Fruit fly (Drosophila melanogaster): ENCODE measurements around the gene Oseg5.

Gene Oseg5

dm6 chr2L:20799991-20800897 is 35.4 kb downstream of the Oseg5 start (continued):
- TF ChIP-seq Taf1 (GFP tag; IDR thresholded peaks at IDR 0.05) (peak; percentile 78), Rx (GFP tag; IDR thresholded peaks at IDR 0.05) (peak; percentile 60; the same call in 1 of the 2 replicates), gem (tag; optimal IDR thresholded peaks at IDR 0.05) (peak; percentile 81), Abd-B (GFP tag; optimal IDR thresholded peaks at IDR 0.05) (peak; percentile 68), bab2 (GFP tag; optimal IDR thresholded peaks at IDR 0.05) (peak; percentile 74), Ets65A (GFP tag) (peak; percentile 96), HLH3B (GFP tag; IDR thresholded peaks at IDR 0.05) (peak; percentile 68), otp (GFP tag; IDR thresholded peaks at IDR 0.05) (peak; percentile 73; the same call in 2 of the 3 replicates), seq (GFP tag; IDR thresholded peaks at IDR 0.05) (peak; percentile 60; the same call in 1 of the 2 replicates), cg (GFP tag; optimal IDR thresholded peaks at IDR 0.05) (peak; percentile 44), CG15073 (GFP tag; optimal IDR thresholded peaks at IDR 0.05) (no peak), CG3847 (GFP tag; IDR thresholded peaks at IDR 0.05) (peak; percentile 79), CG2678 (tag; optimal IDR thresholded peaks at IDR 0.05) (peak; percentile 87), cwo (GFP tag; optimal IDR thresholded peaks at IDR 0.05) (peak; percentile 83), Antp (GFP tag; optimal IDR thresholded peaks at IDR 0.05) (peak; percentile 79), vfl (GFP tag; optimal IDR thresholded peaks at IDR 0.05) (peak; percentile 69), CG30020 (tag; optimal IDR thresholded peaks at IDR 0.05) (no peak), Hr39 (optimal IDR thresholded peaks at IDR 0.05) (no peak), CG17361 (GFP tag; IDR thresholded peaks at IDR 0.05) (peak; percentile 60; the same call in 2 of the 3 replicates), dpn (GFP tag; optimal IDR thresholded peaks at IDR 0.05) (peak; percentile 74 to 83), hth (optimal IDR thresholded peaks at IDR 0.05) (no peak), jigr1 (GFP tag; IDR thresholded peaks at IDR 0.05) (no peak), CG13123 (GFP tag; optimal IDR thresholded peaks at IDR 0.05) (peak; percentile 48), Max (GFP tag; optimal IDR thresholded peaks at IDR 0.05) (peak; percentile 59), CG10462 (GFP tag; optimal IDR thresholded peaks at IDR 0.05) (peak; percentile 38), nmo (GFP tag; optimal IDR thresholded peaks at IDR 0.05) (peak; percentile 67), ase (GFP tag; IDR thresholded peaks at IDR 0.05) (peak; percentile 47; the same call in 1 of the 3 replicates), CG4707 (GFP tag; optimal IDR thresholded peaks at IDR 0.05) (peak; percentile 13), CG12391 (tag; optimal IDR thresholded peaks at IDR 0.05) (peak; percentile 77), stc (GFP tag; IDR thresholded peaks at IDR 0.05) (peak; percentile 23; the same call in 1 of the 2 replicates), sr (GFP tag; IDR thresholded peaks at IDR 0.05) (no peak), tna (GFP tag; IDR thresholded peaks at IDR 0.05; ENCODE audit: partially characterized antibody) (peak; percentile 23; the same call in 1 of the 2 replicates), CG1647 (GFP tag; optimal IDR thresholded peaks at IDR 0.05) (peak; percentile 82), pum (GFP tag; optimal IDR thresholded peaks at IDR 0.05) (peak; percentile 61), CG11456 (GFP tag; IDR thresholded peaks at IDR 0.05) (peak; percentile 78), tin (GFP tag; optimal IDR thresholded peaks at IDR 0.05) (peak; percentile 68), Blimp-1 (GFP tag; optimal IDR thresholded peaks at IDR 0.05) (peak; percentile 45), CG14710 (tag; optimal IDR thresholded peaks at IDR 0.05) (peak; percentile 36), CG13624 (GFP tag; optimal IDR thresholded peaks at IDR 0.05) (peak; percentile 86), ftz-f1 (GFP tag; optimal IDR thresholded peaks at IDR 0.05) (peak; percentile 42), zen2 (GFP tag; IDR thresholded peaks at IDR 0.05; ENCODE audit: partially characterized antibody) (no peak), Six4 (GFP tag; optimal IDR thresholded peaks at IDR 0.05) (peak; percentile 46), Asciz (GFP tag; optimal IDR thresholded peaks at IDR 0.05) (peak; percentile 25), lilli (GFP tag; optimal IDR thresholded peaks at IDR 0.05) (peak; percentile 87), CG12942 (GFP tag; optimal IDR thresholded peaks at IDR 0.05) (peak; percentile 24), CG18262 (tag; optimal IDR thresholded peaks at IDR 0.05) (peak; percentile 58), CG8388 (GFP tag; optimal IDR thresholded peaks at IDR 0.05) (peak; percentile 36), CG32767 (GFP tag; IDR thresholded peaks at IDR 0.05) (peak; percentile 60; the same call in 1 of the 2 replicates), Jarid2 (GFP tag; optimal IDR thresholded peaks at IDR 0.05) (peak; percentile 3)

All from whole organism, embryonic.